Fruit fly (Drosophila melanogaster) whole organism, embryonic: Measurements from ENCODE around the gene alphaSnap.

Experiments used
- BEAF-32 ChIP-seq: fragments of 200-800 bp; sonication (Bioruptor generic); optimal IDR thresholded peaks from 3 replicates; lab custom pipeline; 2017; ENCODE audit warnings: missing biosample characterization, missing genetic modification characterization, mild to moderate bottlenecking, moderate library complexity, missing genetic modification reagents
- Bgb ChIP-seq: fragments of 200-800 bp; sonication (Bioruptor generic); IDR thresholded peaks from 2 replicates; pipeline ENCODE4 v1.3.6; 2022; ENCODE audit warnings: missing biosample characterization, missing genetic modification characterization; ENCODE audit not compliant: partially characterized antibody
- CG1024 ChIP-seq: fragments of 200-800 bp; sonication (Bioruptor generic); IDR thresholded peaks from 2 replicates; pipeline ENCODE4 v1.3.6; 2022; ENCODE audit warnings: missing biosample characterization, missing genetic modification characterization
- CG11093 ChIP-seq: fragments of 200-800 bp; sonication (Bioruptor generic); IDR thresholded peaks from 3 replicates; pipeline ENCODE4 v1.3.6; 2022; ENCODE audit warnings: missing biosample characterization, missing genetic modification characterization
- CG11560 ChIP-seq: fragments of 200-800 bp; sonication (Bioruptor generic); IDR thresholded peaks from 3 replicates; pipeline ENCODE4 v1.3.6; 2022; ENCODE audit warnings: missing biosample characterization, missing genetic modification characterization
- CG12299 ChIP-seq: fragments of 200-800 bp; sonication (Bioruptor generic); optimal IDR thresholded peaks from 2 replicates; lab custom pipeline; 2018; ENCODE audit warnings: missing biosample characterization, mild to moderate bottlenecking, missing genetic modification characterization
- CG1233 ChIP-seq: fragments of 200-800 bp; sonication (Bioruptor generic); optimal IDR thresholded peaks from 4 replicates; lab custom pipeline; 2018; ENCODE audit warnings: missing biosample characterization, mild to moderate bottlenecking, missing genetic modification characterization
- CG12744 ChIP-seq: fragments of 200-800 bp; sonication (Bioruptor generic); optimal IDR thresholded peaks from 2 replicates; lab custom pipeline; 2016; ENCODE audit warnings: missing biosample characterization, missing genetic modification characterization
- CG14667 ChIP-seq: fragments of 200-800 bp; sonication (Bioruptor generic); IDR thresholded peaks from 2 replicates; pipeline ENCODE4 v1.3.6; 2022; ENCODE audit warnings: missing biosample characterization, missing genetic modification characterization
- CG14860 ChIP-seq: fragments of 200-800 bp; sonication (Bioruptor generic); IDR thresholded peaks from 3 replicates; pipeline ENCODE4 v1.3.6; 2022; ENCODE audit warnings: missing biosample characterization, missing genetic modification characterization; ENCODE audit not compliant: partially characterized antibody
- CG17359 ChIP-seq: fragments of 200-800 bp; sonication (Bioruptor generic); optimal IDR thresholded peaks from 3 replicates; lab custom pipeline; 2018; ENCODE audit warnings: missing biosample characterization, mild to moderate bottlenecking, missing genetic modification characterization, moderate library complexity
- CG2875 ChIP-seq: fragments of 200-800 bp; sonication (Bioruptor generic); optimal IDR thresholded peaks from 2 replicates; lab custom pipeline; 2017; ENCODE audit warnings: missing biosample characterization, mild to moderate bottlenecking, missing genetic modification characterization, missing genetic modification reagents
- CG31365 ChIP-seq: fragments of 200-800 bp; sonication (Bioruptor generic); optimal IDR thresholded peaks from 2 replicates; lab custom pipeline; 2018; ENCODE audit warnings: missing biosample characterization, mild to moderate bottlenecking, missing genetic modification characterization
- CG3163 ChIP-seq: fragments of 200-800 bp; sonication (Bioruptor generic); optimal IDR thresholded peaks from 3 replicates; lab custom pipeline; 2016; ENCODE audit warnings: missing biosample characterization, missing genetic modification characterization
- CG4282 ChIP-seq: fragments of 200-800 bp; sonication (Bioruptor generic); optimal IDR thresholded peaks from 2 replicates; lab custom pipeline; 2016; ENCODE audit warnings: missing biosample characterization, missing genetic modification characterization
- CG7357 ChIP-seq: fragments of 200-800 bp; sonication (Bioruptor generic); IDR thresholded peaks from 3 replicates; pipeline ENCODE4 v1.3.6; 2022; ENCODE audit warnings: missing biosample characterization, missing genetic modification characterization
- CG7928 ChIP-seq: fragments of 200-800 bp; sonication (Bioruptor generic); optimal IDR thresholded peaks from 2 replicates; lab custom pipeline; 2017; ENCODE audit warnings: missing biosample characterization, mild to moderate bottlenecking, missing genetic modification characterization
- CG7963 ChIP-seq: fragments of 200-800 bp; sonication (Bioruptor generic); IDR thresholded peaks from 3 replicates; pipeline ENCODE4 v1.3.6; 2022; ENCODE audit warnings: missing biosample characterization, missing genetic modification characterization; ENCODE audit not compliant: partially characterized antibody
- Drgx ChIP-seq: fragments of 200-800 bp; sonication (Bioruptor generic); IDR thresholded peaks from 2 replicates; pipeline ENCODE4 v1.3.6; 2022; ENCODE audit warnings: missing biosample characterization, missing genetic modification characterization
- H15 ChIP-seq: fragments of 200-800 bp; sonication (Bioruptor generic); IDR thresholded peaks from 3 replicates; pipeline ENCODE4 v1.3.6; 2022; ENCODE audit warnings: missing biosample characterization, missing genetic modification characterization
- Hey ChIP-seq: fragments of 200-800 bp; sonication (Bioruptor generic); optimal IDR thresholded peaks from 3 replicates; lab custom pipeline; 2018; ENCODE audit warnings: missing biosample characterization, mild to moderate bottlenecking, missing genetic modification characterization
- HmgD ChIP-seq: fragments of 200-800 bp; sonication (Bioruptor generic); optimal IDR thresholded peaks from 3 replicates; lab custom pipeline; 2016; ENCODE audit warnings: missing biosample characterization, missing genetic modification characterization
- Hmr ChIP-seq: fragments of 200-800 bp; sonication (Bioruptor generic); optimal IDR thresholded peaks from 3 replicates; lab custom pipeline; 2017; ENCODE audit warnings: mild to moderate bottlenecking, missing biosample characterization, missing genetic modification reagents, missing genetic modification characterization
- Nf-YC ChIP-seq: fragments of 200-800 bp; optimal IDR thresholded peaks from 3 replicates; lab custom pipeline; 2019; ENCODE audit warnings: missing biosample characterization, mild to moderate bottlenecking, missing genetic modification characterization, moderate library complexity
- Sin3A ChIP-seq: fragments of >200 bp; optimal IDR thresholded peaks from 2 replicates; lab custom pipeline; 2018
- Ssrp ChIP-seq: fragments of 200-800 bp; sonication (Bioruptor generic); optimal IDR thresholded peaks from 2 replicates; lab custom pipeline; 2018; ENCODE audit warnings: missing biosample characterization, mild to moderate bottlenecking, missing genetic modification characterization, moderate library complexity
- Stat92E ChIP-seq, 3 experiments: fragments of >200 bp in 2 of 3; fragments of 200-800 bp in 1 of 3; sonication (Bioruptor generic) in 1 of 3; optimal IDR thresholded peaks; 2 replicates each; lab custom pipeline; 2017 to 2019; ENCODE audit warnings: missing biosample characterization in 3 of 3, missing genetic modification characterization in 3 of 3, mild to moderate bottlenecking in 1 of 3, moderate library complexity in 1 of 3
- ac ChIP-seq: fragments of 200-800 bp; sonication (Bioruptor generic); optimal IDR thresholded peaks from 3 replicates; lab custom pipeline; 2017; ENCODE audit warnings: missing biosample characterization, mild to moderate bottlenecking, missing genetic modification characterization
- cas ChIP-seq: fragments of 200-800 bp; sonication (Bioruptor generic); IDR thresholded peaks from 2 replicates; pipeline ENCODE4 v1.3.6; 2022; ENCODE audit warnings: missing biosample characterization, missing genetic modification characterization
- caup ChIP-seq: fragments of 200-800 bp; sonication (Bioruptor generic); optimal IDR thresholded peaks from 3 replicates; lab custom pipeline; 2017; ENCODE audit warnings: missing biosample characterization, mild to moderate bottlenecking, missing genetic modification characterization, moderate library complexity; ENCODE audit not compliant: severe bottlenecking
- chinmo ChIP-seq: fragments of 200-800 bp; sonication (Bioruptor generic); IDR thresholded peaks from 4 replicates; pipeline ENCODE4 v1.3.6; 2022; ENCODE audit warnings: missing biosample characterization, missing genetic modification characterization; ENCODE audit not compliant: partially characterized antibody
- ci ChIP-seq: fragments of 200-800 bp; sonication (Bioruptor generic); IDR thresholded peaks from 3 replicates; pipeline ENCODE4 v1.3.6; 2022; ENCODE audit warnings: missing biosample characterization, missing genetic modification characterization
- crol ChIP-seq: fragments of 200-800 bp; sonication (Bioruptor generic); IDR thresholded peaks from 2 replicates; pipeline ENCODE4 v1.3.6; 2022; ENCODE audit warnings: missing biosample characterization, missing genetic modification characterization
- cwo ChIP-seq: fragments of 200-800 bp; sonication (Bioruptor generic); optimal IDR thresholded peaks from 3 replicates; lab custom pipeline; 2017; ENCODE audit warnings: missing biosample characterization, missing genetic modification characterization, mild to moderate bottlenecking, moderate library complexity, missing genetic modification reagents
- dpn ChIP-seq, 2 experiments: fragments of 200-800 bp; sonication (Bioruptor generic); optimal IDR thresholded peaks; 3 replicates each; lab custom pipeline; 2016; ENCODE audit warnings: missing biosample characterization in 2 of 2, missing genetic modification characterization in 2 of 2
- fd3F ChIP-seq: fragments of 200-800 bp; sonication (Bioruptor generic); optimal IDR thresholded peaks from 2 replicates; lab custom pipeline; 2018; ENCODE audit warnings: missing biosample characterization, mild to moderate bottlenecking, missing genetic modification characterization, moderate library complexity
- fd96Cb ChIP-seq: fragments of 200-800 bp; sonication (Bioruptor generic); optimal IDR thresholded peaks from 2 replicates; lab custom pipeline; 2018; ENCODE audit warnings: missing biosample characterization, mild to moderate bottlenecking, missing genetic modification characterization, moderate library complexity
- grau ChIP-seq: fragments of 200-800 bp; optimal IDR thresholded peaks from 3 replicates; lab custom pipeline; 2019; ENCODE audit warnings: missing biosample characterization, mild to moderate bottlenecking, missing genetic modification characterization, moderate library complexity
- ham ChIP-seq: fragments of 200-800 bp; sonication (Bioruptor generic); IDR thresholded peaks from 2 replicates; pipeline ENCODE4 v1.3.6; 2022; ENCODE audit warnings: missing biosample characterization, missing genetic modification characterization
- kah ChIP-seq: fragments of 200-800 bp; sonication (Bioruptor generic); optimal IDR thresholded peaks from 2 replicates; lab custom pipeline; 2018; ENCODE audit warnings: missing biosample characterization, mild to moderate bottlenecking, missing genetic modification characterization
- kay ChIP-seq: fragments of 200-800 bp; sonication (Bioruptor generic); optimal IDR thresholded peaks from 2 replicates; lab custom pipeline; 2016; ENCODE audit warnings: missing biosample characterization, missing genetic modification characterization
- phol ChIP-seq: fragments of 200-800 bp; sonication (Bioruptor generic); optimal IDR thresholded peaks from 3 replicates; lab custom pipeline; 2018; ENCODE audit warnings: missing biosample characterization, mild to moderate bottlenecking, missing genetic modification characterization, moderate library complexity
- slbo ChIP-seq: fragments of 200-800 bp; sonication (Bioruptor generic); IDR thresholded peaks from 2 replicates; pipeline ENCODE4 v1.3.6; 2022; ENCODE audit warnings: missing biosample characterization, missing genetic modification characterization
- sr ChIP-seq: fragments of 200-800 bp; sonication (Bioruptor generic); IDR thresholded peaks from 3 replicates; pipeline ENCODE4 v1.3.6; 2022; ENCODE audit warnings: missing biosample characterization, missing genetic modification characterization
- tna ChIP-seq: fragments of 200-800 bp; sonication (Bioruptor generic); IDR thresholded peaks from 2 replicates; pipeline ENCODE4 v1.3.6; 2022; ENCODE audit warnings: missing biosample characterization, missing genetic modification characterization; ENCODE audit not compliant: partially characterized antibody
- trh ChIP-seq: fragments of 200-800 bp; sonication (Bioruptor generic); optimal IDR thresholded peaks from 2 replicates; lab custom pipeline; 2016; ENCODE audit warnings: missing biosample characterization, missing genetic modification characterization
- wdn ChIP-seq: fragments of 200-800 bp; sonication (Bioruptor generic); IDR thresholded peaks from 2 replicates; pipeline ENCODE4 v1.3.6; 2022; ENCODE audit warnings: missing biosample characterization, missing genetic modification characterization
- wek ChIP-seq: fragments of 200-800 bp; sonication (Bioruptor generic); optimal IDR thresholded peaks from 3 replicates; lab custom pipeline; 2018; ENCODE audit warnings: missing biosample characterization, mild to moderate bottlenecking, missing genetic modification characterization, moderate library complexity
- wor ChIP-seq: fragments of 200-800 bp; sonication (Bioruptor generic); IDR thresholded peaks from 2 replicates; pipeline ENCODE4 v1.3.6; 2022; ENCODE audit warnings: missing biosample characterization, missing genetic modification characterization
- yki ChIP-seq: fragments of >200 bp; optimal IDR thresholded peaks from 3 replicates; lab custom pipeline; 2018
- zen ChIP-seq: fragments of 200-800 bp; sonication (Bioruptor generic); optimal IDR thresholded peaks from 3 replicates; lab custom pipeline; 2018; ENCODE audit warnings: missing biosample characterization, mild to moderate bottlenecking, missing genetic modification characterization, moderate library complexity

Gene alphaSnap

dm6 chr3L:20295095-20295494 is 18.3 kb upstream of the alphaSnap start, which contains the start of gene gogo (continued):
- TF ChIP-seq Bgb (GFP tag; lab: Robert Waterston, UW) (peak; percentile 38; the same call in 1 of the 2 replicates), wdn (GFP tag; lab: Robert Waterston, UW) (no peak), caup (no peak), slbo (GFP tag; lab: Robert Waterston, UW) (no peak), ci (peak; percentile 57; the same call in 1 of the 3 replicates), zen (tag; lab: Kevin White, UChicago) (peak; percentile 7), CG3163 (peak; percentile 7), CG14860 (GFP tag; lab: Robert Waterston, UW) (no peak), HmgD (GFP tag; lab: Kevin White, UChicago) (peak; percentile 24), crol (peak; percentile 57; the same call in 1 of the 2 replicates), chinmo (GFP tag; lab: Robert Waterston, UW) (0 out of 4 replicates have a peak, but pooled peaks have one; percentile 74), CG7963 (GFP tag; lab: Robert Waterston, UW) (0 out of 3 replicates have a peak, but pooled peaks have one; percentile 27), CG7928 (GFP tag; lab: Kevin White, UChicago) (no peak), yki (peak; percentile 35), tna (no peak)
- TF ChIP-seq, all 482 proteins: peak for 29

dm6 chr3L:20296797-20297196 is 16.6 kb upstream of the alphaSnap start, which contains the start of gene FRG1:
Gene FRG1 (minus strand): TSS chr3L:20296971.
- TF ChIP-seq CG14667 (no peak), ac (no peak), fd3F (GFP tag; lab: Kevin White, UChicago) (no peak), dpn (GFP tag; optimal IDR thresholded peaks at IDR 0.05; lab: Kevin White, UChicago) (no peak), CG2875 (GFP tag; lab: Kevin White, UChicago) (no peak), Drgx (GFP tag; lab: Robert Waterston, UW) (no peak), Ssrp (tag; lab: Kevin White, UChicago) (no peak), kay (GFP tag; lab: Kevin White, UChicago) (no peak), CG11093 (no peak), ham (GFP tag; lab: Robert Waterston, UW) (no peak), trh (no peak), CG4282 (no peak), grau (tag; lab: Kevin White, UChicago) (peak; percentile 7), fd96Cb (tag; lab: Kevin White, UChicago) (no peak), cwo (no peak), CG12744 (no peak), Hmr (GFP tag; lab: Kevin White, UChicago) (no peak), sr (GFP tag; lab: Robert Waterston, UW) (no peak), Stat92E (GFP tag; optimal IDR thresholded peaks at IDR 0.05; lab: Kevin White, UChicago) (no peak), BEAF-32 (GFP tag; lab: Kevin White, UChicago) (peak; percentile 78), HmgD (GFP tag; lab: Kevin White, UChicago) (no peak), CG17359 (no peak), CG31365 (tag; lab: Kevin White, UChicago) (no peak), CG1024 (GFP tag; lab: Robert Waterston, UW) (no peak), cas (no peak), Sin3A (lab: Kevin White, UChicago) (no peak), CG11560 (tag; lab: Robert Waterston, UW) (no peak), phol (peak; percentile 34), Hey (tag; lab: Kevin White, UChicago) (no peak), H15 (GFP tag; lab: Robert Waterston, UW) (no peak), wek (GFP tag; lab: Kevin White, UChicago) (no peak), wor (GFP tag; lab: Robert Waterston, UW) (no peak), CG12299 (tag; lab: Kevin White, UChicago) (no peak), CG7357 (no peak), kah (no peak), Nf-YC (tag; lab: Kevin White, UChicago) (no peak), CG1233 (no peak)
